Fruit fly (Drosophila melanogaster) whole organism, pupa: Measurements from ENCODE around the gene CG32369.

Experiments
- CG10348 ChIP-seq: fragments of 200-800 bp; sonication (Bioruptor generic); IDR thresholded peaks from 2 replicates; pipeline ENCODE4 v1.3.6; 2022; ENCODE audit warnings: missing biosample characterization, missing genetic modification characterization
- CG13204 ChIP-seq: fragments of 200-800 bp; sonication (Bioruptor generic); optimal IDR thresholded peaks from 2 replicates; lab custom pipeline; 2018; ENCODE audit warnings: missing biosample characterization, mild to moderate bottlenecking, missing genetic modification characterization, moderate library complexity
- CG32121 ChIP-seq: fragments of 200-800 bp; sonication (Bioruptor generic); IDR thresholded peaks from 2 replicates; pipeline ENCODE4 v1.3.6; 2022; ENCODE audit warnings: missing biosample characterization, missing genetic modification characterization
- CG4496 ChIP-seq: fragments of 200-800 bp; sonication (Bioruptor generic); IDR thresholded peaks from 3 replicates; pipeline ENCODE4 v1.3.6; 2022; ENCODE audit warnings: missing biosample characterization, missing genetic modification characterization
- CG8301 ChIP-seq: fragments of 200-800 bp; sonication (Bioruptor generic); optimal IDR thresholded peaks from 2 replicates; lab custom pipeline; 2018; ENCODE audit warnings: missing biosample characterization, mild to moderate bottlenecking, missing genetic modification characterization
- Ets98B ChIP-seq: fragments of 200-800 bp; sonication (Bioruptor generic); IDR thresholded peaks from 2 replicates; pipeline ENCODE4 v1.3.6; 2022; ENCODE audit warnings: missing biosample characterization, missing genetic modification characterization
- Pif1A ChIP-seq: fragments of 200-800 bp; sonication (Bioruptor generic); optimal IDR thresholded peaks from 3 replicates; lab custom pipeline; 2016; ENCODE audit warnings: missing biosample characterization, missing genetic modification characterization
- gl ChIP-seq: fragments of 200-800 bp; sonication (Bioruptor generic); optimal IDR thresholded peaks from 2 replicates; lab custom pipeline; 2018; ENCODE audit warnings: missing biosample characterization, mild to moderate bottlenecking, missing genetic modification characterization

dm6 chr3L:7856626-7856937, 47.0 kb upstream of the CG32369 start:
- no peak for TF ChIP-seq gl (tag; lab: Kevin White, UChicago)
- TF ChIP-seq Ets98B (GFP tag; lab: Robert Waterston, UW) = no peak
- TF ChIP-seq CG10348 (GFP tag; lab: Robert Waterston, UW) = no peak
- no peak for TF ChIP-seq CG13204 (GFP tag; lab: Kevin White, UChicago)
- TF ChIP-seq CG4496 (GFP tag; lab: Robert Waterston, UW) = no peak; the same call in 2 of the 3 replicates
- TF ChIP-seq CG32121 (GFP tag; lab: Robert Waterston, UW) = no peak
- TF ChIP-seq Pif1A = no peak
- no peak for TF ChIP-seq CG8301 (tag; lab: Kevin White, UChicago)
